Worm (Caenorhabditis elegans): ENCODE measurements around the gene set-6.

ce11 chrX:11937343-11937935 lies 37.0 kb downstream of the set-6 start:
- TF ChIP-seq efl-1 (optimal IDR thresholded peaks at IDR 0.05) (peak; percentile 85 to 89), efl-1 (GFP tag; optimal IDR thresholded peaks at IDR 0.05 in 1 of 2) (peak; percentile 48 to 97), nhr-12 (tag; optimal IDR thresholded peaks at IDR 0.05) (peak; percentile 81), ztf-11 (tag; optimal IDR thresholded peaks at IDR 0.05) (peak; percentile 90 to 93), lin-39 (tag; optimal IDR thresholded peaks at IDR 0.05) (peak; percentile 98), jun-1 (tag; optimal IDR thresholded peaks at IDR 0.05) (peak; percentile 100), lsy-2 (tag; optimal IDR thresholded peaks at IDR 0.05) (peak; percentile 94)

Measured in whole organism, L1 larva.